Fruit fly (Drosophila melanogaster) whole organism, wandering third instar larva: ENCODE results near the gene mad2.
A peak's percentile ranks its signal among the peaks of the same experiment; 100 is the strongest.

Experiments used
- Abd-B ChIP-seq: fragments of >200 bp; optimal IDR thresholded peaks from 2 replicates; lab custom pipeline; 2017; ENCODE audit warnings: missing biosample characterization, missing genetic modification characterization
- CG32264 ChIP-seq: fragments of 200-800 bp; sonication (Bioruptor generic); optimal IDR thresholded peaks from 2 replicates; lab custom pipeline; 2016; ENCODE audit warnings: missing biosample characterization, missing genetic modification characterization
- CG9705 ChIP-seq: fragments of 200-800 bp; sonication (Bioruptor generic); optimal IDR thresholded peaks from 2 replicates; lab custom pipeline; 2018; ENCODE audit warnings: missing biosample characterization, mild to moderate bottlenecking, missing genetic modification characterization
- CrebA ChIP-seq: fragments of 200-800 bp; sonication (Bioruptor generic); optimal IDR thresholded peaks from 2 replicates; lab custom pipeline; 2016; ENCODE audit warnings: missing biosample characterization, mild to moderate bottlenecking, missing genetic modification characterization, borderline replicate concordance
- Dfd ChIP-seq: fragments of >200 bp; optimal IDR thresholded peaks from 2 replicates; lab custom pipeline; 2017; ENCODE audit warnings: missing biosample characterization, missing genetic modification characterization
- Dif ChIP-seq: fragments of 200-275, 200-300 bp; sonication (Bioruptor generic); optimal IDR thresholded peaks from 2 replicates; lab custom pipeline; 2018; ENCODE audit warnings: missing biosample characterization, missing genetic modification characterization; ENCODE audit not compliant: partially characterized antibody
- GATAd ChIP-seq: sonication (Bioruptor generic); optimal IDR thresholded peaks from 2 replicates; lab custom pipeline; 2016; ENCODE audit warnings: missing biosample characterization, missing genetic modification characterization
- HLH106 ChIP-seq: fragments of 200-800 bp; optimal IDR thresholded peaks from 3 replicates; lab custom pipeline; 2019; ENCODE audit warnings: missing biosample characterization, mild to moderate bottlenecking, missing genetic modification characterization, moderate library complexity
- Hnf4 ChIP-seq: fragments of 200-800 bp; sonication (Bioruptor generic); optimal IDR thresholded peaks from 2 replicates; lab custom pipeline; 2016; ENCODE audit warnings: missing biosample characterization, mild to moderate bottlenecking, missing genetic modification characterization
- Hr78 ChIP-seq: fragments of >200 bp; optimal IDR thresholded peaks from 2 replicates; lab custom pipeline; 2017; ENCODE audit warnings: missing biosample characterization, missing genetic modification characterization
- Hr83 ChIP-seq: fragments of 200-300 bp; sonication (Bioruptor generic); optimal IDR thresholded peaks from 2 replicates; lab custom pipeline; 2016; ENCODE audit warnings: missing biosample characterization, mild to moderate bottlenecking, missing genetic modification characterization, moderate library complexity; ENCODE audit not compliant: poor library complexity, severe bottlenecking
- Jra ChIP-seq: sonication (Bioruptor generic); optimal IDR thresholded peaks from 2 replicates; lab custom pipeline; 2016; ENCODE audit warnings: missing biosample characterization, missing genetic modification characterization
- Mio ChIP-seq: sonication (Bioruptor generic); optimal IDR thresholded peaks from 2 replicates; lab custom pipeline; 2016; ENCODE audit warnings: missing biosample characterization, missing genetic modification characterization
- Myc ChIP-seq: fragments of >200 bp; optimal IDR thresholded peaks from 2 replicates; lab custom pipeline; 2017
- N ChIP-seq: fragments of >200 bp; optimal IDR thresholded peaks from 2 replicates; lab custom pipeline; 2018; ENCODE audit warnings: missing biosample characterization, missing external identifiers, missing genetic modification characterization
- OdsH ChIP-seq: fragments of 200-800 bp; sonication (Bioruptor generic); optimal IDR thresholded peaks from 2 replicates; lab custom pipeline; 2016; ENCODE audit warnings: missing biosample characterization, mild to moderate bottlenecking, missing genetic modification characterization
- Rel ChIP-seq, 2 experiments: fragments of 200-800 bp; sonication (Bioruptor generic) in 1 of 2; optimal IDR thresholded peaks; 2 replicates in 1 of 2; 3 replicates in 1 of 2; lab custom pipeline; 2016 to 2019; ENCODE audit warnings: mild to moderate bottlenecking in 2 of 2, missing biosample characterization in 2 of 2, missing genetic modification characterization in 2 of 2, moderate library complexity in 1 of 2
- Sp1 ChIP-seq: fragments of 200-800 bp; sonication (Bioruptor generic); optimal IDR thresholded peaks from 3 replicates; lab custom pipeline; 2019; ENCODE audit warnings: missing biosample characterization, mild to moderate bottlenecking, missing genetic modification characterization, moderate library complexity
- Vsx2 ChIP-seq: fragments of 200-300, 225-300 bp; sonication (Bioruptor generic); optimal IDR thresholded peaks from 2 replicates; lab custom pipeline; 2018; ENCODE audit warnings: missing biosample characterization, missing genetic modification characterization; ENCODE audit not compliant: partially characterized antibody
- br ChIP-seq: fragments of 200-800 bp; sonication (Bioruptor generic); optimal IDR thresholded peaks from 2 replicates; lab custom pipeline; 2016; ENCODE audit warnings: missing biosample characterization, missing genetic modification characterization
- brk ChIP-seq: fragments of 200-800 bp; sonication (Bioruptor generic); optimal IDR thresholded peaks from 2 replicates; lab custom pipeline; 2016; ENCODE audit warnings: missing biosample characterization, mild to moderate bottlenecking, missing genetic modification characterization
- dl ChIP-seq, 2 experiments: fragments of 175-275, 200-275 bp in 1 of 2; fragments of 200-275 bp in 1 of 2; sonication (Bioruptor generic); optimal IDR thresholded peaks; lab custom pipeline; 2018; ENCODE audit warnings: mild to moderate bottlenecking in 2 of 2, missing biosample characterization in 2 of 2, missing genetic modification characterization in 2 of 2, moderate library complexity in 2 of 2; ENCODE audit not compliant: partially characterized antibody in 2 of 2, insufficient read depth in 1 of 2
- dmrt93B ChIP-seq: fragments of 200-800 bp; sonication (Bioruptor generic); optimal IDR thresholded peaks from 2 replicates; lab custom pipeline; 2018; ENCODE audit warnings: missing biosample characterization, mild to moderate bottlenecking, missing genetic modification characterization
- dsf ChIP-seq: sonication (Bioruptor generic); optimal IDR thresholded peaks from 2 replicates; lab custom pipeline; 2016; ENCODE audit warnings: missing biosample characterization, missing genetic modification characterization, borderline replicate concordance
- ey ChIP-seq: fragments of 200-800 bp; sonication (Bioruptor generic); optimal IDR thresholded peaks from 2 replicates; lab custom pipeline; 2016; ENCODE audit warnings: missing biosample characterization, missing genetic modification characterization
- foxo ChIP-seq, 2 experiments: fragments of 200-800 bp; sonication (Bioruptor generic); optimal IDR thresholded peaks; 2 replicates in 1 of 2; 3 replicates in 1 of 2; lab custom pipeline; 2016 to 2017; ENCODE audit warnings: missing biosample characterization in 2 of 2, missing genetic modification characterization in 2 of 2
- fru ChIP-seq: fragments of 200-800 bp; sonication (Bioruptor generic); optimal IDR thresholded peaks from 3 replicates; lab custom pipeline; 2016; ENCODE audit warnings: missing biosample characterization, mild to moderate bottlenecking, missing genetic modification characterization
- h ChIP-seq: fragments of 200-800 bp; sonication (Bioruptor generic); optimal IDR thresholded peaks from 3 replicates; lab custom pipeline; 2016; ENCODE audit warnings: missing biosample characterization, mild to moderate bottlenecking, missing genetic modification characterization
- jim ChIP-seq: fragments of 175-275, 200-325 bp; sonication (Bioruptor generic); optimal IDR thresholded peaks from 2 replicates; lab custom pipeline; 2016; ENCODE audit warnings: missing biosample characterization, mild to moderate bottlenecking, missing genetic modification characterization
- lola ChIP-seq: fragments of >200 bp; optimal IDR thresholded peaks from 2 replicates; lab custom pipeline; 2017; ENCODE audit warnings: missing biosample characterization, missing genetic modification characterization
- pan ChIP-seq: fragments of >200 bp; optimal IDR thresholded peaks from 2 replicates; lab custom pipeline; 2017
- psq ChIP-seq: fragments of 200-800 bp; sonication (Bioruptor generic); optimal IDR thresholded peaks from 3 replicates; lab custom pipeline; 2017; ENCODE audit warnings: missing biosample characterization, mild to moderate bottlenecking, missing genetic modification characterization, moderate library complexity
- rgr ChIP-seq: fragments of 200-800 bp; sonication (Bioruptor generic); optimal IDR thresholded peaks from 3 replicates; lab custom pipeline; 2016; ENCODE audit warnings: missing biosample characterization, mild to moderate bottlenecking, missing genetic modification characterization
- sage ChIP-seq: fragments of 200-800 bp; sonication (Bioruptor generic); optimal IDR thresholded peaks from 2 replicates; lab custom pipeline; 2016; ENCODE audit warnings: missing biosample characterization, mild to moderate bottlenecking, missing genetic modification characterization
- sv ChIP-seq: fragments of 200-800 bp; sonication (Bioruptor generic); optimal IDR thresholded peaks from 3 replicates; lab custom pipeline; 2016; ENCODE audit warnings: missing biosample characterization, missing genetic modification characterization
- tai ChIP-seq: sonication (Bioruptor generic); optimal IDR thresholded peaks from 2 replicates; lab custom pipeline; 2016; ENCODE audit warnings: missing biosample characterization, missing genetic modification characterization
- usp ChIP-seq: fragments of >200 bp; optimal IDR thresholded peaks from 2 replicates; lab custom pipeline; 2017; ENCODE audit warnings: missing biosample characterization, missing genetic modification characterization
- woc ChIP-seq: sonication (Bioruptor generic); optimal IDR thresholded peaks from 2 replicates; lab custom pipeline; 2016; ENCODE audit warnings: missing biosample characterization, mild to moderate bottlenecking, missing genetic modification characterization

mad2 gene

dm6 chr3L:5813016-5813415 is at the start of gene mad2:
TSS of gene mad2 (minus strand) at chr3L:5813093.
- TF ChIP-seq Sp1 (GFP tag; lab: Kevin White, UChicago) (no peak), HLH106 (tag; lab: Kevin White, UChicago) (no peak), h (GFP tag; lab: Kevin White, UChicago) (no peak), brk (GFP tag; lab: Kevin White, UChicago) (no peak), Hr83 (no peak), Jra (GFP tag; lab: Kevin White, UChicago) (no peak), Mio (GFP tag; lab: Kevin White, UChicago) (no peak), CrebA (GFP tag; lab: Kevin White, UChicago) (no peak), psq (GFP tag; lab: Kevin White, UChicago) (no peak), dsf (no peak), Hnf4 (GFP tag; lab: Kevin White, UChicago) (no peak), br (GFP tag; lab: Kevin White, UChicago) (no peak)
- TF ChIP-seq, all 38 proteins: peak for 0

- TF ChIP-seq dl (GFP tag; optimal IDR thresholded peaks at IDR 0.05; lab: Kevin White, UChicago; ENCODE audit: insufficient read depth in 1 of 2, partially characterized antibody in 2 of 2) (no peak), jim (GFP tag; lab: Kevin White, UChicago) (no peak), Hnf4 (GFP tag; lab: Kevin White, UChicago) (no peak), sage (GFP tag; lab: Kevin White, UChicago) (no peak), psq (GFP tag; lab: Kevin White, UChicago) (no peak)
Measured at dm6 chr3L:5859029-5859428, 46.1 kb upstream of the mad2 start.

- TF ChIP-seq Dif (GFP tag; lab: Kevin White, UChicago) (no peak), Vsx2 (no peak), sv (GFP tag; lab: Kevin White, UChicago) (no peak), GATAd (GFP tag; lab: Kevin White, UChicago) (no peak), usp (GFP tag; lab: Kevin White, UChicago) (no peak), Hr83 (no peak), Hr78 (GFP tag; lab: Kevin White, UChicago) (no peak), CrebA (GFP tag; lab: Kevin White, UChicago) (no peak), tai (GFP tag; lab: Kevin White, UChicago) (no peak), OdsH (GFP tag; lab: Kevin White, UChicago) (peak; percentile 14), ey (GFP tag; lab: Kevin White, UChicago) (peak; percentile 15), foxo (GFP tag; optimal IDR thresholded peaks at IDR 0.05; lab: Kevin White, UChicago) (peak in 1 of 2 experiments; percentile 35), psq (GFP tag; lab: Kevin White, UChicago) (no peak), pan (no peak), h (GFP tag; lab: Kevin White, UChicago) (peak; percentile 28), lola (GFP tag; lab: Kevin White, UChicago) (no peak), dmrt93B (GFP tag; lab: Kevin White, UChicago) (no peak), Hnf4 (GFP tag; lab: Kevin White, UChicago) (no peak), CG32264 (GFP tag; lab: Kevin White, UChicago) (no peak), Rel (GFP tag; optimal IDR thresholded peaks at IDR 0.05; lab: Kevin White, UChicago) (no peak), Rel (tag; optimal IDR thresholded peaks at IDR 0.05; lab: Kevin White, UChicago) (no peak), rgr (GFP tag; lab: Kevin White, UChicago) (peak; percentile 18), CG9705 (no peak), woc (no peak), sage (GFP tag; lab: Kevin White, UChicago) (no peak), Myc (no peak), fru (peak; percentile 32), Dfd (no peak), Jra (GFP tag; lab: Kevin White, UChicago) (no peak), br (GFP tag; lab: Kevin White, UChicago) (no peak), HLH106 (tag; lab: Kevin White, UChicago) (peak; percentile 6), brk (GFP tag; lab: Kevin White, UChicago) (no peak), Mio (GFP tag; lab: Kevin White, UChicago) (no peak), dl (GFP tag; optimal IDR thresholded peaks at IDR 0.05; lab: Kevin White, UChicago; ENCODE audit: insufficient read depth in 1 of 2, partially characterized antibody in 2 of 2) (no peak), Sp1 (GFP tag; lab: Kevin White, UChicago) (peak; percentile 15), N (GFP tag; lab: Kevin White, UChicago) (no peak), Abd-B (GFP tag; lab: Kevin White, UChicago) (no peak), jim (GFP tag; lab: Kevin White, UChicago) (no peak), dsf (no peak)
Measured at dm6 chr3L:5856919-5857318, 44.0 kb upstream of the mad2 start.
